Fruit fly (Drosophila melanogaster): Measurements from ENCODE around the gene Dref.

Dref gene

dm6 chr2L:9989846-9990506 is 22.9 kb upstream of the Dref start (continued):
- no peak for TF ChIP-seq CG32006 (GFP tag; optimal IDR thresholded peaks at IDR 0.05)
- TF ChIP-seq CG8319 (GFP tag; optimal IDR thresholded peaks at IDR 0.05) = no peak
- peak; percentile 7 for TF ChIP-seq CG7368 (GFP tag; optimal IDR thresholded peaks at IDR 0.05)
- no peak for TF ChIP-seq CG1621 (tag; optimal IDR thresholded peaks at IDR 0.05)
- TF ChIP-seq achi (GFP tag; optimal IDR thresholded peaks at IDR 0.05) = peak; percentile 23
- TF ChIP-seq CG10669 (GFP tag; optimal IDR thresholded peaks at IDR 0.05) = peak; percentile 32
- no peak for TF ChIP-seq vri (GFP tag; optimal IDR thresholded peaks at IDR 0.05)
- no peak for TF ChIP-seq Gug (GFP tag; IDR thresholded peaks at IDR 0.05)
- no peak for TF ChIP-seq CG9139 (GFP tag; optimal IDR thresholded peaks at IDR 0.05)
- TF ChIP-seq pdm3 (GFP tag; optimal IDR thresholded peaks at IDR 0.05) = peak; percentile 9
- TF ChIP-seq salr (GFP tag; optimal IDR thresholded peaks at IDR 0.05) = no peak
- peak; percentile 62 for TF ChIP-seq acj6 (GFP tag; optimal IDR thresholded peaks at IDR 0.05)
- peak; percentile 71 for TF ChIP-seq esn (GFP tag; optimal IDR thresholded peaks at IDR 0.05)
- TF ChIP-seq CG10631 (GFP tag; optimal IDR thresholded peaks at IDR 0.05) = peak; percentile 2
- TF ChIP-seq Sox15 (GFP tag; optimal IDR thresholded peaks at IDR 0.05) = no peak
- TF ChIP-seq CG8632 (GFP tag; optimal IDR thresholded peaks at IDR 0.05) = no peak
- peak; percentile 11 for TF ChIP-seq dsx (GFP tag; optimal IDR thresholded peaks at IDR 0.05; ENCODE audit: poor library complexity, severe bottlenecking)
- TF ChIP-seq fkh (GFP tag; optimal IDR thresholded peaks at IDR 0.05) = no peak
- TF ChIP-seq Sox102F (GFP tag; optimal IDR thresholded peaks at IDR 0.05) = peak; percentile 54
- TF ChIP-seq Blimp-1 (GFP tag; optimal IDR thresholded peaks at IDR 0.05) = peak; percentile 71
- peak; percentile 63 for TF ChIP-seq Smox (GFP tag; optimal IDR thresholded peaks at IDR 0.05)
- peak; percentile 38 for TF ChIP-seq OdsH (GFP tag; optimal IDR thresholded peaks at IDR 0.05)
- TF ChIP-seq Ets96B (tag; optimal IDR thresholded peaks at IDR 0.05) = peak; percentile 51
- TF ChIP-seq CG11902 (GFP tag; optimal IDR thresholded peaks at IDR 0.05) = peak; percentile 3
- TF ChIP-seq eg (GFP tag; IDR thresholded peaks at IDR 0.05) = no peak
- no peak for TF ChIP-seq Eip93F (GFP tag; optimal IDR thresholded peaks at IDR 0.05)
- TF ChIP-seq net (GFP tag; optimal IDR thresholded peaks at IDR 0.05) = peak; percentile 27
- no peak for TF ChIP-seq Hr4 (GFP tag; optimal IDR thresholded peaks at IDR 0.05)
- TF ChIP-seq CG8119 (GFP tag; IDR thresholded peaks at IDR 0.05) = no peak
- TF ChIP-seq Met (GFP tag; optimal IDR thresholded peaks at IDR 0.05) = peak; percentile 55
- TF ChIP-seq CG3919 (GFP tag; optimal IDR thresholded peaks at IDR 0.05) = peak; percentile 55
- TF ChIP-seq lz (GFP tag; optimal IDR thresholded peaks at IDR 0.05) = peak; percentile 56
- TF ChIP-seq fd59A (GFP tag; optimal IDR thresholded peaks at IDR 0.05) = no peak
- peak; percentile 34 for TF ChIP-seq Eip75B (GFP tag; optimal IDR thresholded peaks at IDR 0.05)
- TF ChIP-seq CG6163 (GFP tag; IDR thresholded peaks at IDR 0.05) = no peak

- TF ChIP-seq CG15336 (GFP tag; IDR thresholded peaks at IDR 0.05) (no peak), svp (GFP tag) (peak; percentile 27)
Observed at dm6 chr2L:9989275-9989674, 22.2 kb upstream of the Dref start.

- peak; percentile 2 for TF ChIP-seq vri (GFP tag; optimal IDR thresholded peaks at IDR 0.05)
- TF ChIP-seq net (GFP tag; optimal IDR thresholded peaks at IDR 0.05) = peak; percentile 10
- TF ChIP-seq Eip78C (GFP tag) = peak; percentile 40
- TF ChIP-seq CG8319 (GFP tag; optimal IDR thresholded peaks at IDR 0.05) = no peak
- TF ChIP-seq svp (GFP tag) = peak; percentile 26
- TF ChIP-seq Blimp-1 (GFP tag; optimal IDR thresholded peaks at IDR 0.05) = peak; percentile 61
- TF ChIP-seq cyc (GFP tag; optimal IDR thresholded peaks at IDR 0.05) = no peak
Observed at dm6 chr2L:9988201-9988990, 21.4 kb upstream of the Dref start.
